Fruit fly (Drosophila melanogaster): ENCODE results near the gene CG17224.

DNA sequence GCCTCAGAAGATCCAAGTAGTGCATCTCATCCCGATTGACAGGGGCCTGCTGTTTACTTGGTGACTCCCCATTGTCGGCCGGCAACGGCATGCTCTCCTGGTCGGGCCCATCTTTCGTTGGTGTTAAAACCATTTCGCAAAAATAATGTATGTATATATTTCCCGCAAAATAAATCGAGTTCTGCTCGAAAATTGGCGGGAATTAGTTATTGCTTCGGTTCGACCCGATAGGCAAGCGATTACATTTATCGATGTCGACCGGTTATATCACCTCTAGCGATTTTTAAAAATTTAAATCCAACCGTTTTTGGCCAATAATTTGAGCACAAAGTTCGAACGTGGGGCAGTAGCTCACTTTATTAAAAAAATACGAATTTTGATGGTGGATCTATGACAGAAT is 48.7 kb downstream of the CG17224 start, which contains the start of gene Ts:
- TF ChIP-seq Blimp-1 (GFP tag; optimal IDR thresholded peaks at IDR 0.05) (no peak), fd59A (GFP tag; optimal IDR thresholded peaks at IDR 0.05) (no peak), CG31627 (GFP tag; optimal IDR thresholded peaks at IDR 0.05) (no peak), Hr38 (GFP tag; optimal IDR thresholded peaks at IDR 0.05) (no peak), CG11762 (GFP tag; optimal IDR thresholded peaks at IDR 0.05; ENCODE audit: insufficient read depth) (no peak), CG10669 (GFP tag; optimal IDR thresholded peaks at IDR 0.05) (no peak), svp (GFP tag) (no peak), Gug (GFP tag; IDR thresholded peaks at IDR 0.05) (no peak), ss (GFP tag; optimal IDR thresholded peaks at IDR 0.05) (no peak), Lpt (GFP tag; optimal IDR thresholded peaks at IDR 0.05) (no peak)

Data from whole organism, prepupa.